Fruit fly (Drosophila melanogaster): Measurements from ENCODE around the gene Nepl17.

Nepl17 gene

dm6 chr3R:28840620-28841019, 32.1 kb upstream of the Nepl17 start:
- TF ChIP-seq CG12768 (GFP tag; optimal IDR thresholded peaks at IDR 0.05) (no peak), CG11617 (GFP tag; optimal IDR thresholded peaks at IDR 0.05) (no peak), cic (GFP tag; optimal IDR thresholded peaks at IDR 0.05) (no peak), kay (GFP tag; ENCODE audit: borderline replicate concordance) (no peak), Clk (GFP tag; optimal IDR thresholded peaks at IDR 0.05) (no peak), Crg-1 (GFP tag; optimal IDR thresholded peaks at IDR 0.05) (no peak), toe (GFP tag; optimal IDR thresholded peaks at IDR 0.05) (no peak)

- TF ChIP-seq Mnt (GFP tag; optimal IDR thresholded peaks at IDR 0.05), result no peak
- no peak for TF ChIP-seq CG7101 (tag; optimal IDR thresholded peaks at IDR 0.05)
- TF ChIP-seq Crg-1 (GFP tag; optimal IDR thresholded peaks at IDR 0.05), result no peak
- no peak for TF ChIP-seq tj (GFP tag; optimal IDR thresholded peaks at IDR 0.05)
- TF ChIP-seq CG1620 (GFP tag; optimal IDR thresholded peaks at IDR 0.05), result no peak
- no peak for TF ChIP-seq Hr96 (GFP tag; optimal IDR thresholded peaks at IDR 0.05)
- TF ChIP-seq cnc (optimal IDR thresholded peaks at IDR 0.05), result no peak
- no peak for TF ChIP-seq CG14711 (tag; optimal IDR thresholded peaks at IDR 0.05)
- TF ChIP-seq CG12768 (GFP tag; optimal IDR thresholded peaks at IDR 0.05), result no peak
- TF ChIP-seq CG5204 (GFP tag; optimal IDR thresholded peaks at IDR 0.05), result no peak
- no peak for TF ChIP-seq CG11617 (GFP tag; optimal IDR thresholded peaks at IDR 0.05)
- no peak for TF ChIP-seq toe (GFP tag; optimal IDR thresholded peaks at IDR 0.05)
- no peak for TF ChIP-seq kay (GFP tag; ENCODE audit: borderline replicate concordance)
- no peak for TF ChIP-seq Clk (GFP tag; optimal IDR thresholded peaks at IDR 0.05)
- TF ChIP-seq pad (GFP tag; optimal IDR thresholded peaks at IDR 0.05), result no peak
- no peak for TF ChIP-seq cic (GFP tag; optimal IDR thresholded peaks at IDR 0.05)
- no peak for TF ChIP-seq CG7045 (GFP tag; optimal IDR thresholded peaks at IDR 0.05)
- TF ChIP-seq ovo (GFP tag; optimal IDR thresholded peaks at IDR 0.05), result no peak
Observed at dm6 chr3R:28841968-28842367, 30.7 kb upstream of the Nepl17 start.

- TF ChIP-seq CG1620 (GFP tag; optimal IDR thresholded peaks at IDR 0.05) (no peak), CG14711 (tag; optimal IDR thresholded peaks at IDR 0.05) (no peak), Hr96 (GFP tag; optimal IDR thresholded peaks at IDR 0.05) (no peak), CG33017 (tag; optimal IDR thresholded peaks at IDR 0.05) (no peak), cic (GFP tag; optimal IDR thresholded peaks at IDR 0.05) (peak; percentile 4), bab1 (GFP tag; optimal IDR thresholded peaks at IDR 0.05) (no peak)
Observed at dm6 chr3R:28842431-28842830, 30.3 kb upstream of the Nepl17 start.

dm6 chr3R:28843776-28844610, 28.7 kb upstream of the Nepl17 start:
- TF ChIP-seq CG7101 (tag; optimal IDR thresholded peaks at IDR 0.05) (no peak), CG1620 (GFP tag; optimal IDR thresholded peaks at IDR 0.05) (no peak), cic (GFP tag; optimal IDR thresholded peaks at IDR 0.05) (no peak), tj (GFP tag; optimal IDR thresholded peaks at IDR 0.05) (peak; percentile 61)

dm6 chr3R:28844611-28845376, 27.9 kb upstream of the Nepl17 start, which contains the start of the genes Apc and spg:
Gene Apc, minus strand, starts transcription at chr3R:28844748.
Gene spg, plus strand, starts transcription at chr3R:28845270.
- no peak for TF ChIP-seq tj (GFP tag; optimal IDR thresholded peaks at IDR 0.05)
- no peak for TF ChIP-seq Hr96 (GFP tag; optimal IDR thresholded peaks at IDR 0.05)
- peak; percentile 37 for TF ChIP-seq CG11617 (GFP tag; optimal IDR thresholded peaks at IDR 0.05)
- TF ChIP-seq Mnt (GFP tag; optimal IDR thresholded peaks at IDR 0.05), result peak; percentile 59
- peak; percentile 28 for TF ChIP-seq CG14711 (tag; optimal IDR thresholded peaks at IDR 0.05)
- TF ChIP-seq CG7101 (tag; optimal IDR thresholded peaks at IDR 0.05), result peak; percentile 36
- peak; percentile 36 for TF ChIP-seq cic (GFP tag; optimal IDR thresholded peaks at IDR 0.05)
- peak; percentile 6 for TF ChIP-seq Clk (GFP tag; optimal IDR thresholded peaks at IDR 0.05)
- peak; percentile 9 for TF ChIP-seq Crg-1 (GFP tag; optimal IDR thresholded peaks at IDR 0.05)
- peak; percentile 1 for TF ChIP-seq CG33017 (tag; optimal IDR thresholded peaks at IDR 0.05)
- peak; percentile 71 for TF ChIP-seq toe (GFP tag; optimal IDR thresholded peaks at IDR 0.05)
- peak; percentile 69 for TF ChIP-seq CG12768 (GFP tag; optimal IDR thresholded peaks at IDR 0.05)
- peak; percentile 64 for TF ChIP-seq ovo (GFP tag; optimal IDR thresholded peaks at IDR 0.05)
- TF ChIP-seq cnc (optimal IDR thresholded peaks at IDR 0.05), result no peak
- TF ChIP-seq bab1 (GFP tag; optimal IDR thresholded peaks at IDR 0.05), result peak; percentile 17
- no peak for TF ChIP-seq pad (GFP tag; optimal IDR thresholded peaks at IDR 0.05)
- TF ChIP-seq CG1620 (GFP tag; optimal IDR thresholded peaks at IDR 0.05), result peak; percentile 1
- TF ChIP-seq CG7045 (GFP tag; optimal IDR thresholded peaks at IDR 0.05), result peak; percentile 22
- TF ChIP-seq CG5204 (GFP tag; optimal IDR thresholded peaks at IDR 0.05), result peak; percentile 62
- TF ChIP-seq kay (GFP tag; ENCODE audit: borderline replicate concordance), result no peak

- TF ChIP-seq Mnt (GFP tag; optimal IDR thresholded peaks at IDR 0.05) (no peak), tj (GFP tag; optimal IDR thresholded peaks at IDR 0.05) (peak; percentile 31), CG12768 (GFP tag; optimal IDR thresholded peaks at IDR 0.05) (no peak), Hr96 (GFP tag; optimal IDR thresholded peaks at IDR 0.05) (no peak)
Observed at dm6 chr3R:28845377-28845876, 27.3 kb upstream of the Nepl17 start.

Measured in whole organism, adult.